Worm (Caenorhabditis elegans) whole organism, late embryonic: ENCODE results near the gene spin-3.

Experiments used
- ama-1 ChIP-seq: fragments of 150-350 bp; optimal IDR thresholded peaks from 2 replicates; lab custom pipeline; 2014
- fkh-10 ChIP-seq: fragments of 150-350 bp; optimal IDR thresholded peaks from 2 replicates; lab custom pipeline; 2014; ENCODE audit warnings: missing biosample characterization, missing genetic modification reagents, missing genetic modification characterization
- fkh-6 ChIP-seq: sonication (generic microtip); optimal IDR thresholded peaks from 2 replicates; lab custom pipeline; 2016; ENCODE audit warnings: missing genetic modification characterization, missing compliant biosample characterization
- nfya-1 ChIP-seq: sonication (generic microtip); optimal IDR thresholded peaks from 2 replicates; lab custom pipeline; 2017; ENCODE audit warnings: missing genetic modification characterization, mild to moderate bottlenecking, missing compliant biosample characterization, antibody characterized with exemption, moderate library complexity
- pha-4 ChIP-seq: fragments of 150-350 bp; optimal IDR thresholded peaks from 2 replicates; lab custom pipeline; 2018; ENCODE audit warnings: missing biosample characterization, missing genetic modification reagents, missing genetic modification characterization
- pqm-1 ChIP-seq: sonication (generic microtip); optimal IDR thresholded peaks from 2 replicates; lab custom pipeline; 2016; ENCODE audit warnings: missing genetic modification characterization, missing compliant biosample characterization
- pros-1 ChIP-seq: fragments of 150-350 bp; optimal IDR thresholded peaks from 2 replicates; lab custom pipeline; 2014; ENCODE audit warnings: missing biosample characterization, missing genetic modification reagents, missing genetic modification characterization

DNA sequence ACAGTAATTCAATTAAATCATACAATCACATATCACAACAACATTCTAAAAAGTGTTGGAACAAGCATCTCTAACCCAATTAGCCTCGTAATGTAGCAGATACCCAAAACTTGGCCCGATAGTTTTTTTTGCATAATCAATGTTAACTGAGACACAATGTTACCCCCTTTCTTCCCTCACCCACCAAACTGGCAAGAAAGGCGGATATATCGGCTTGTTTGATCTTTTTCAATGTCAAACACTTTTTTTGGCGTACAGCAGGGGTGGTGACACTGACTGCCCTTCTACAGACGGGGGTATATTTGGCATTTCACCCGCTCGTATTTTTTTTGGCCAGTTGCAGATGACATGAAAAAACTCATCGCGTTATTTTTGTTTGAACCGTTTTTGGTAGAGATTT, 20.0 kb upstream of the spin-3 start:
- TF ChIP-seq nfya-1 (no peak), pqm-1 (tag; lab: Kevin White, UChicago) (no peak), fkh-6 (tag; lab: Kevin White, UChicago) (no peak), ama-1 (lab: Kevin White, UChicago) (no peak), pha-4 (tag; lab: Kevin White, UChicago) (no peak), pros-1 (tag; lab: Kevin White, UChicago) (no peak), fkh-10 (GFP tag; lab: Kevin White, UChicago) (no peak)
